Worm (Caenorhabditis elegans) whole organism, late embryonic: Measurements from ENCODE around the gene R151.8.
A peak's percentile ranks its signal among the peaks of the same experiment; 100 is the strongest.

Experiments used
- C38D4.7 ChIP-seq: fragments of 200-800 bp; sonication (Bioruptor generic); optimal IDR thresholded peaks from 2 replicates; lab custom pipeline; 2018; ENCODE audit warnings: mild to moderate bottlenecking, missing genetic modification characterization, moderate library complexity, missing compliant biosample characterization
- ahr-1 ChIP-seq: sonication (generic microtip); optimal IDR thresholded peaks from 2 replicates; lab custom pipeline; 2016; ENCODE audit warnings: missing genetic modification characterization, missing compliant biosample characterization
- ama-1 ChIP-seq: fragments of 150-350 bp; optimal IDR thresholded peaks from 2 replicates; lab custom pipeline; 2014
- ceh-14 ChIP-seq: sonication (generic microtip); optimal IDR thresholded peaks from 2 replicates; lab custom pipeline; 2016; ENCODE audit warnings: missing genotype, missing genetic modification characterization, missing compliant biosample characterization
- ceh-18 ChIP-seq: sonication (generic microtip); optimal IDR thresholded peaks from 2 replicates; lab custom pipeline; 2016; ENCODE audit warnings: missing genetic modification characterization, missing compliant biosample characterization
- ceh-22 ChIP-seq: sonication (generic microtip); optimal IDR thresholded peaks from 2 replicates; lab custom pipeline; 2017; ENCODE audit warnings: missing biosample characterization, missing genetic modification characterization
- ceh-30 ChIP-seq: fragments of 150-350 bp; optimal IDR thresholded peaks from 2 replicates; lab custom pipeline; 2014; ENCODE audit warnings: missing biosample characterization, missing genetic modification characterization
- ceh-31 ChIP-seq: sonication (generic microtip); optimal IDR thresholded peaks from 2 replicates; lab custom pipeline; 2016; ENCODE audit warnings: missing genetic modification characterization, missing compliant biosample characterization
- ceh-48 ChIP-seq: sonication (generic microtip); optimal IDR thresholded peaks from 2 replicates; lab custom pipeline; 2016; ENCODE audit warnings: missing genetic modification characterization, inconsistent platforms, missing compliant biosample characterization
- ceh-6 ChIP-seq: fragments of 200-800 bp; sonication (Bioruptor generic); optimal IDR thresholded peaks from 2 replicates; lab custom pipeline; 2018; ENCODE audit warnings: mild to moderate bottlenecking, missing genetic modification characterization, missing compliant biosample characterization
- ceh-9 ChIP-seq: sonication (generic microtip); optimal IDR thresholded peaks from 2 replicates; lab custom pipeline; 2016; ENCODE audit warnings: mild to moderate bottlenecking, missing genetic modification characterization, inconsistent platforms, missing compliant biosample characterization
- dmd-4 ChIP-seq: sonication (generic microtip); optimal IDR thresholded peaks from 2 replicates; lab custom pipeline; 2016; ENCODE audit warnings: borderline replicate concordance, missing genetic modification characterization, missing compliant biosample characterization
- dve-1 ChIP-seq: sonication (generic microtip); optimal IDR thresholded peaks from 2 replicates; lab custom pipeline; 2017; ENCODE audit warnings: antibody characterized with exemption, mild to moderate bottlenecking, missing genetic modification characterization, missing compliant biosample characterization
- elt-2 ChIP-seq: sonication (generic microtip); optimal IDR thresholded peaks from 2 replicates; lab custom pipeline; 2016; ENCODE audit warnings: missing genetic modification reagents, missing genetic modification characterization, missing compliant biosample characterization
- fkh-10 ChIP-seq: fragments of 150-350 bp; optimal IDR thresholded peaks from 2 replicates; lab custom pipeline; 2014; ENCODE audit warnings: missing biosample characterization, missing genetic modification reagents, missing genetic modification characterization
- gmeb-2 ChIP-seq: sonication (generic microtip); optimal IDR thresholded peaks from 2 replicates; lab custom pipeline; 2016; ENCODE audit warnings: missing genetic modification characterization, inconsistent platforms, missing compliant biosample characterization
- hlh-13 ChIP-seq: fragments of 200-800 bp; sonication (Bioruptor generic); optimal IDR thresholded peaks from 2 replicates; lab custom pipeline; 2018; ENCODE audit warnings: mild to moderate bottlenecking, missing genetic modification characterization, missing compliant biosample characterization
- hlh-30 ChIP-seq: sonication (generic microtip); optimal IDR thresholded peaks from 2 replicates; lab custom pipeline; 2017; ENCODE audit warnings: antibody characterized with exemption, missing genetic modification characterization, missing compliant biosample characterization; ENCODE audit not compliant: insufficient read depth
- hlh-8 ChIP-seq: sonication (generic microtip); optimal IDR thresholded peaks from 2 replicates; lab custom pipeline; 2016; ENCODE audit warnings: missing genotype, missing genetic modification characterization, missing compliant biosample characterization
- lim-6 ChIP-seq: sonication (generic microtip); optimal IDR thresholded peaks from 2 replicates; lab custom pipeline; 2016; ENCODE audit warnings: missing genetic modification characterization, missing compliant biosample characterization
- mec-3 ChIP-seq: sonication (generic microtip); optimal IDR thresholded peaks from 2 replicates; lab custom pipeline; 2016; ENCODE audit warnings: borderline replicate concordance, missing genetic modification characterization, missing compliant biosample characterization
- nfya-1 ChIP-seq: sonication (generic microtip); optimal IDR thresholded peaks from 2 replicates; lab custom pipeline; 2017; ENCODE audit warnings: missing genetic modification characterization, mild to moderate bottlenecking, missing compliant biosample characterization, antibody characterized with exemption, moderate library complexity
- nhr-11 ChIP-seq: fragments of 150-350 bp; optimal IDR thresholded peaks from 2 replicates; lab custom pipeline; 2014; ENCODE audit warnings: missing biosample characterization, missing genetic modification characterization
- odd-2 ChIP-seq: sonication (generic microtip); optimal IDR thresholded peaks from 2 replicates; lab custom pipeline; 2017; ENCODE audit warnings: antibody characterized with exemption, mild to moderate bottlenecking, missing genetic modification characterization, missing compliant biosample characterization
- pha-2 ChIP-seq: sonication (generic microtip); optimal IDR thresholded peaks from 2 replicates; lab custom pipeline; 2017; ENCODE audit warnings: mild to moderate bottlenecking, missing genetic modification characterization, missing compliant biosample characterization
- pqm-1 ChIP-seq: sonication (generic microtip); optimal IDR thresholded peaks from 2 replicates; lab custom pipeline; 2016; ENCODE audit warnings: missing genetic modification characterization, missing compliant biosample characterization
- pros-1 ChIP-seq: fragments of 150-350 bp; optimal IDR thresholded peaks from 2 replicates; lab custom pipeline; 2014; ENCODE audit warnings: missing biosample characterization, missing genetic modification reagents, missing genetic modification characterization
- ref-2 ChIP-seq: sonication (generic microtip); optimal IDR thresholded peaks from 2 replicates; lab custom pipeline; 2016; ENCODE audit warnings: missing genetic modification characterization, missing compliant biosample characterization
- rnt-1 ChIP-seq: sonication (generic microtip); optimal IDR thresholded peaks from 2 replicates; lab custom pipeline; 2016; ENCODE audit warnings: missing genetic modification characterization, missing compliant biosample characterization
- sox-2 ChIP-seq: fragments of 200-800 bp; sonication (Bioruptor generic); IDR thresholded peaks from 2 replicates; pipeline ENCODE4 v1.3.6; 2022; ENCODE audit warnings: missing genetic modification reagents, missing genetic modification characterization, missing compliant biosample characterization
- tbx-2 ChIP-seq: sonication (generic microtip); optimal IDR thresholded peaks from 2 replicates; lab custom pipeline; 2016; ENCODE audit warnings: missing genetic modification characterization, missing compliant biosample characterization
- ttx-3 ChIP-seq: sonication (generic microtip); optimal IDR thresholded peaks from 2 replicates; lab custom pipeline; 2016; ENCODE audit warnings: missing genetic modification reagents, missing genetic modification characterization, missing compliant biosample characterization
- unc-3 ChIP-seq, 2 experiments: fragments of 200-800 bp in 1 of 2; sonication (Bioruptor generic) in 1 of 2; sonication (generic microtip) in 1 of 2; conservative IDR thresholded peaks in 1 of 2; optimal IDR thresholded peaks in 1 of 2; 2 replicates each; pipeline versions ENCODE4 v1.3.6 to Lab custom; 2016 to 2022; ENCODE audit warnings: missing compliant biosample characterization in 2 of 2, missing genetic modification characterization in 2 of 2, missing genetic modification reagents in 1 of 2
- unc-42 ChIP-seq: sonication (generic microtip); optimal IDR thresholded peaks from 2 replicates; lab custom pipeline; 2016; ENCODE audit warnings: missing genotype, missing genetic modification characterization, missing compliant biosample characterization
- ztf-16 ChIP-seq: sonication (generic microtip); optimal IDR thresholded peaks from 2 replicates; lab custom pipeline; 2017; ENCODE audit warnings: missing genetic modification characterization, missing compliant biosample characterization

Gene R151.8

ce11 chrIII:7229687-7230086, at the start of gene R151.8:
R151.8 (minus strand) TSS chrIII:7229787.
- TF ChIP-seq lim-6 (tag; lab: Kevin White, UChicago) (no peak), ref-2 (tag; lab: Kevin White, UChicago) (no peak), pqm-1 (no peak), ceh-22 (tag; lab: Kevin White, UChicago) (no peak), ceh-14 (tag; lab: Kevin White, UChicago) (no peak), ceh-6 (no peak), sox-2 (GFP tag; lab: Robert Waterston, UW) (no peak), nhr-11 (tag; lab: Kevin White, UChicago) (no peak), hlh-8 (tag; lab: Kevin White, UChicago) (no peak), mec-3 (tag; lab: Kevin White, UChicago) (no peak), unc-3 (GFP tag; conservative IDR thresholded peaks at IDR 0.05; lab: Robert Waterston, UW) (no peak), unc-3 (tag; optimal IDR thresholded peaks at IDR 0.05; lab: Kevin White, UChicago) (no peak), ceh-30 (no peak)

ce11 chrIII:7278491-7278890, 48.9 kb upstream of the R151.8 start:
- TF ChIP-seq hlh-8 (tag; lab: Kevin White, UChicago) (no peak), tbx-2 (tag; lab: Kevin White, UChicago) (no peak), ama-1 (lab: Kevin White, UChicago) (no peak), ttx-3 (tag; lab: Kevin White, UChicago) (no peak), ztf-16 (no peak), unc-3 (GFP tag; conservative IDR thresholded peaks at IDR 0.05; lab: Robert Waterston, UW) (no peak), unc-3 (tag; optimal IDR thresholded peaks at IDR 0.05; lab: Kevin White, UChicago) (no peak), C38D4.7 (GFP tag; lab: Kevin White, UChicago) (no peak), ceh-6 (no peak), lim-6 (tag; lab: Kevin White, UChicago) (no peak), gmeb-2 (tag; lab: Kevin White, UChicago) (no peak), pros-1 (no peak), fkh-10 (GFP tag; lab: Kevin White, UChicago) (no peak), mec-3 (tag; lab: Kevin White, UChicago) (no peak), pqm-1 (no peak), ahr-1 (tag; lab: Kevin White, UChicago) (no peak), ceh-22 (tag; lab: Kevin White, UChicago) (no peak), ceh-18 (tag; lab: Kevin White, UChicago) (no peak), pha-2 (tag; lab: Kevin White, UChicago) (no peak), nhr-11 (tag; lab: Kevin White, UChicago) (no peak), hlh-13 (GFP tag; lab: Kevin White, UChicago) (no peak)

- TF ChIP-seq ceh-14 (tag; lab: Kevin White, UChicago), result no peak
- TF ChIP-seq hlh-30 (tag; lab: Kevin White, UChicago), result peak; percentile 31
- TF ChIP-seq rnt-1 (tag; lab: Kevin White, UChicago), result no peak
- peak; percentile 2 for TF ChIP-seq unc-42 (tag; lab: Kevin White, UChicago)
- TF ChIP-seq nfya-1 (tag; lab: Kevin White, UChicago), result peak; percentile 23
- TF ChIP-seq elt-2 (tag; lab: Kevin White, UChicago), result peak; percentile 18
- peak; percentile 19 for TF ChIP-seq ceh-48
- TF ChIP-seq ceh-9 (tag; lab: Kevin White, UChicago), result no peak
- no peak for TF ChIP-seq odd-2 (tag; lab: Kevin White, UChicago)
- TF ChIP-seq ceh-31 (tag; lab: Kevin White, UChicago), result no peak
Measured at ce11 chrIII:7277228-7277627, 47.6 kb upstream of the R151.8 start, which contains the start of the genes spot-1 and B0361.11. spot-1 (minus strand) TSS chrIII:7277274. B0361.11 (plus strand) TSS chrIII:7277599.

ce11 chrIII:7275296-7275695, 45.7 kb upstream of the R151.8 start, which contains the start of gene psd-1:
psd-1 (minus strand) TSS chrIII:7275396.
- no peak for TF ChIP-seq ceh-31 (tag; lab: Kevin White, UChicago)
- TF ChIP-seq ceh-18 (tag; lab: Kevin White, UChicago), result no peak
- no peak for TF ChIP-seq mec-3 (tag; lab: Kevin White, UChicago)
- no peak for TF ChIP-seq dmd-4 (tag; lab: Kevin White, UChicago)
- TF ChIP-seq sox-2 (GFP tag; lab: Robert Waterston, UW), result no peak
- TF ChIP-seq dve-1 (tag; lab: Kevin White, UChicago), result no peak
